Fruit fly (Drosophila melanogaster) whole organism, embryonic: ENCODE data around the gene sloth1.

Experiments used
- Atf3 ChIP-seq: fragments of 200-800 bp; sonication (Bioruptor generic); optimal IDR thresholded peaks from 3 replicates; lab custom pipeline; 2016; ENCODE audit warnings: missing biosample characterization, missing genetic modification characterization
- CG11398 ChIP-seq: fragments of 200-800 bp; sonication (Bioruptor generic); optimal IDR thresholded peaks from 2 replicates; lab custom pipeline; 2016; ENCODE audit warnings: missing biosample characterization, missing genetic modification characterization
- CG11456 ChIP-seq: fragments of 200-800 bp; sonication (Bioruptor generic); IDR thresholded peaks from 3 replicates; pipeline ENCODE4 v1.3.6; 2022; ENCODE audit warnings: missing biosample characterization, missing genetic modification characterization
- CG13894 ChIP-seq: fragments of 200-800 bp; sonication (Bioruptor generic); optimal IDR thresholded peaks from 3 replicates; lab custom pipeline; 2018; ENCODE audit warnings: missing biosample characterization, mild to moderate bottlenecking, missing genetic modification characterization, moderate library complexity
- CG15073 ChIP-seq: fragments of 200-800 bp; sonication (Bioruptor generic); optimal IDR thresholded peaks from 2 replicates; lab custom pipeline; 2016; ENCODE audit warnings: missing biosample characterization, missing genetic modification characterization
- CG15269 ChIP-seq: fragments of 200-800 bp; sonication (Bioruptor generic); optimal IDR thresholded peaks from 2 replicates; lab custom pipeline; 2018; ENCODE audit warnings: missing biosample characterization, mild to moderate bottlenecking, missing genetic modification characterization, moderate library complexity
- CG15479 ChIP-seq: fragments of 200-800 bp; sonication (Bioruptor generic); optimal IDR thresholded peaks from 3 replicates; lab custom pipeline; 2019; ENCODE audit warnings: missing biosample characterization, mild to moderate bottlenecking, missing genetic modification characterization, moderate library complexity
- CG16863 ChIP-seq: fragments of 200-800 bp; sonication (Bioruptor generic); optimal IDR thresholded peaks from 3 replicates; lab custom pipeline; 2016; ENCODE audit warnings: missing biosample characterization, missing genetic modification characterization
- CG2678 ChIP-seq: fragments of 200-800 bp; sonication (Bioruptor generic); optimal IDR thresholded peaks from 3 replicates; lab custom pipeline; 2019; ENCODE audit warnings: missing biosample characterization, mild to moderate bottlenecking, missing genetic modification characterization, moderate library complexity
- CG31365 ChIP-seq: fragments of 200-800 bp; sonication (Bioruptor generic); optimal IDR thresholded peaks from 2 replicates; lab custom pipeline; 2018; ENCODE audit warnings: missing biosample characterization, mild to moderate bottlenecking, missing genetic modification characterization
- CG34376 ChIP-seq: fragments of 200-800 bp; sonication (Bioruptor generic); optimal IDR thresholded peaks from 2 replicates; lab custom pipeline; 2018; ENCODE audit warnings: missing biosample characterization, mild to moderate bottlenecking, missing genetic modification characterization
- CG6689 ChIP-seq: fragments of 200-800 bp; sonication (Bioruptor generic); IDR thresholded peaks from 2 replicates; pipeline ENCODE4 v1.3.6; 2022; ENCODE audit warnings: missing biosample characterization, missing genetic modification characterization
- Chrac-16 ChIP-seq: fragments of 200-800 bp; sonication (Bioruptor generic); optimal IDR thresholded peaks from 3 replicates; lab custom pipeline; 2016; ENCODE audit warnings: missing biosample characterization, missing genetic modification characterization
- Drgx ChIP-seq: fragments of 200-800 bp; sonication (Bioruptor generic); IDR thresholded peaks from 2 replicates; pipeline ENCODE4 v1.3.6; 2022; ENCODE audit warnings: missing biosample characterization, missing genetic modification characterization
- Fer1 ChIP-seq: fragments of 200-800 bp; sonication (Bioruptor generic); optimal IDR thresholded peaks from 2 replicates; lab custom pipeline; 2017; ENCODE audit warnings: missing biosample characterization, mild to moderate bottlenecking, missing genetic modification characterization
- HLH3B ChIP-seq: fragments of 200-800 bp; sonication (Bioruptor generic); IDR thresholded peaks from 2 replicates; pipeline ENCODE4 v1.3.6; 2022; ENCODE audit warnings: missing biosample characterization, missing genetic modification characterization
- Hey ChIP-seq: fragments of 200-800 bp; sonication (Bioruptor generic); optimal IDR thresholded peaks from 3 replicates; lab custom pipeline; 2018; ENCODE audit warnings: missing biosample characterization, mild to moderate bottlenecking, missing genetic modification characterization
- MTF-1 ChIP-seq: fragments of 200-800 bp; sonication (Bioruptor generic); optimal IDR thresholded peaks from 2 replicates; lab custom pipeline; 2018; ENCODE audit warnings: missing biosample characterization, mild to moderate bottlenecking, missing genetic modification characterization, borderline replicate concordance
- Myb ChIP-seq: fragments of 200-800 bp; sonication (Bioruptor generic); optimal IDR thresholded peaks from 2 replicates; lab custom pipeline; 2016; ENCODE audit warnings: missing biosample characterization, missing genetic modification characterization
- NFAT ChIP-seq: fragments of 200-800 bp; sonication (Bioruptor generic); IDR thresholded peaks from 2 replicates; pipeline ENCODE4 v1.3.6; 2022; ENCODE audit warnings: missing biosample characterization, missing genetic modification characterization
- Oli ChIP-seq: fragments of 200-800 bp; sonication (Bioruptor generic); optimal IDR thresholded peaks from 2 replicates; lab custom pipeline; 2018; ENCODE audit warnings: missing biosample characterization, mild to moderate bottlenecking, missing genetic modification characterization, moderate library complexity
- Ptx1 ChIP-seq: fragments of 200-800 bp; sonication (Bioruptor generic); IDR thresholded peaks from 2 replicates; pipeline ENCODE4 v1.3.6; 2022; ENCODE audit warnings: missing biosample characterization, missing genetic modification characterization
- aop ChIP-seq: fragments of 200-800 bp; sonication (Bioruptor generic); IDR thresholded peaks from 2 replicates; pipeline ENCODE4 v1.3.6; 2022; ENCODE audit warnings: missing biosample characterization, missing genetic modification characterization
- ara ChIP-seq: fragments of 200-800 bp; sonication (Bioruptor generic); IDR thresholded peaks from 2 replicates; pipeline ENCODE4 v1.3.6; 2022; ENCODE audit warnings: missing biosample characterization, missing genetic modification characterization
- ato ChIP-seq: fragments of 200-800 bp; sonication (Bioruptor generic); IDR thresholded peaks from 2 replicates; pipeline ENCODE4 v1.3.6; 2022; ENCODE audit warnings: missing biosample characterization, missing genetic modification characterization; ENCODE audit not compliant: partially characterized antibody
- bcd ChIP-seq: fragments of 200-800 bp; sonication (Bioruptor generic); optimal IDR thresholded peaks from 2 replicates; lab custom pipeline; 2017; ENCODE audit warnings: missing biosample characterization, mild to moderate bottlenecking, missing genetic modification characterization
- chinmo ChIP-seq: fragments of 200-800 bp; sonication (Bioruptor generic); IDR thresholded peaks from 4 replicates; pipeline ENCODE4 v1.3.6; 2022; ENCODE audit warnings: missing biosample characterization, missing genetic modification characterization; ENCODE audit not compliant: partially characterized antibody
- chm ChIP-seq: fragments of 200-800 bp; sonication (Bioruptor generic); IDR thresholded peaks from 2 replicates; pipeline ENCODE4 v1.3.6; 2022; ENCODE audit warnings: missing biosample characterization, missing genetic modification characterization
- crc ChIP-seq: fragments of 200-800 bp; sonication (Bioruptor generic); optimal IDR thresholded peaks from 2 replicates; lab custom pipeline; 2016; ENCODE audit warnings: missing biosample characterization, missing genetic modification characterization
- ewg ChIP-seq: fragments of 200-800 bp; sonication (Bioruptor generic); optimal IDR thresholded peaks from 3 replicates; lab custom pipeline; 2017; ENCODE audit warnings: mild to moderate bottlenecking, missing biosample characterization, missing genetic modification reagents, missing genetic modification characterization
- exex ChIP-seq: fragments of 200-800 bp; sonication (Bioruptor generic); optimal IDR thresholded peaks from 4 replicates; lab custom pipeline; 2018; ENCODE audit warnings: missing biosample characterization, mild to moderate bottlenecking, missing genetic modification characterization, moderate library complexity
- fd96Cb ChIP-seq: fragments of 200-800 bp; sonication (Bioruptor generic); optimal IDR thresholded peaks from 2 replicates; lab custom pipeline; 2018; ENCODE audit warnings: missing biosample characterization, mild to moderate bottlenecking, missing genetic modification characterization, moderate library complexity
- gce ChIP-seq: fragments of 200-800 bp; sonication (Bioruptor generic); IDR thresholded peaks from 3 replicates; pipeline ENCODE4 v1.3.6; 2022; ENCODE audit warnings: missing biosample characterization, missing genetic modification characterization
- grau ChIP-seq: fragments of 200-800 bp; optimal IDR thresholded peaks from 3 replicates; lab custom pipeline; 2019; ENCODE audit warnings: missing biosample characterization, mild to moderate bottlenecking, missing genetic modification characterization, moderate library complexity
- grn ChIP-seq: fragments of 200-800 bp; sonication (Bioruptor generic); optimal IDR thresholded peaks from 3 replicates; lab custom pipeline; 2017; ENCODE audit warnings: missing biosample characterization, missing genetic modification characterization
- gsb ChIP-seq: fragments of 200-800 bp; sonication (Bioruptor generic); IDR thresholded peaks from 2 replicates; pipeline ENCODE4 v1.3.6; 2022; ENCODE audit warnings: missing biosample characterization, missing genetic modification characterization
- hbn ChIP-seq: fragments of 200-800 bp; sonication (Bioruptor generic); IDR thresholded peaks from 2 replicates; pipeline ENCODE4 v1.3.6; 2022; ENCODE audit warnings: missing biosample characterization, missing genetic modification characterization; ENCODE audit not compliant: partially characterized antibody
- jumu ChIP-seq: fragments of 200-800 bp; sonication (Bioruptor generic); optimal IDR thresholded peaks from 3 replicates; lab custom pipeline; 2016; ENCODE audit warnings: missing biosample characterization, missing genetic modification characterization
- lab ChIP-seq: fragments of 200-800 bp; sonication (Bioruptor generic); optimal IDR thresholded peaks from 3 replicates; lab custom pipeline; 2017; ENCODE audit warnings: missing biosample characterization, missing genetic modification characterization, mild to moderate bottlenecking, moderate library complexity, missing genetic modification reagents
- lilli ChIP-seq: fragments of 200-800 bp; sonication (Bioruptor generic); optimal IDR thresholded peaks from 3 replicates; lab custom pipeline; 2016; ENCODE audit warnings: missing biosample characterization, missing genetic modification characterization
- oc ChIP-seq: fragments of 200-800 bp; sonication (Bioruptor generic); optimal IDR thresholded peaks from 2 replicates; lab custom pipeline; 2018; ENCODE audit warnings: missing biosample characterization, mild to moderate bottlenecking, missing genetic modification characterization, moderate library complexity
- pfk ChIP-seq: fragments of 200-800 bp; sonication (Bioruptor generic); optimal IDR thresholded peaks from 2 replicates; lab custom pipeline; 2018; ENCODE audit warnings: missing biosample characterization, mild to moderate bottlenecking, missing genetic modification characterization, moderate library complexity
- row ChIP-seq: fragments of 200-800 bp; sonication (Bioruptor generic); IDR thresholded peaks from 3 replicates; pipeline ENCODE4 v1.3.6; 2022; ENCODE audit warnings: missing biosample characterization, missing genetic modification characterization
- scrt ChIP-seq: fragments of 200-800 bp; sonication (Bioruptor generic); optimal IDR thresholded peaks from 2 replicates; lab custom pipeline; 2018; ENCODE audit warnings: missing biosample characterization, mild to moderate bottlenecking, missing genetic modification characterization, moderate library complexity
- sd ChIP-seq: fragments of 200-800 bp; sonication (Bioruptor generic); optimal IDR thresholded peaks from 3 replicates; lab custom pipeline; 2018; ENCODE audit warnings: missing biosample characterization, mild to moderate bottlenecking, missing genetic modification characterization, moderate library complexity
- seq ChIP-seq: fragments of 200-800 bp; sonication (Bioruptor generic); IDR thresholded peaks from 2 replicates; pipeline ENCODE4 v1.3.6; 2022; ENCODE audit warnings: missing biosample characterization, missing genetic modification characterization
- so ChIP-seq: fragments of 200-800 bp; sonication (Bioruptor generic); IDR thresholded peaks from 3 replicates; pipeline ENCODE4 v1.3.6; 2022; ENCODE audit warnings: missing biosample characterization, missing genetic modification characterization
- sob ChIP-seq: fragments of 200-800 bp; sonication (Bioruptor generic); IDR thresholded peaks from 2 replicates; pipeline ENCODE4 v1.3.6; 2022; ENCODE audit warnings: missing biosample characterization, missing genetic modification characterization
- ssp ChIP-seq: fragments of 200-800 bp; sonication (Bioruptor generic); IDR thresholded peaks from 2 replicates; pipeline ENCODE4 v1.3.6; 2022; ENCODE audit warnings: missing biosample characterization, missing genetic modification characterization
- yki ChIP-seq: fragments of >200 bp; optimal IDR thresholded peaks from 3 replicates; lab custom pipeline; 2018
- zfh1 ChIP-seq: fragments of 200-800 bp; sonication (Bioruptor generic); IDR thresholded peaks from 3 replicates; pipeline ENCODE4 v1.3.6; 2022; ENCODE audit warnings: missing biosample characterization, missing genetic modification characterization

Gene sloth1

DNA sequence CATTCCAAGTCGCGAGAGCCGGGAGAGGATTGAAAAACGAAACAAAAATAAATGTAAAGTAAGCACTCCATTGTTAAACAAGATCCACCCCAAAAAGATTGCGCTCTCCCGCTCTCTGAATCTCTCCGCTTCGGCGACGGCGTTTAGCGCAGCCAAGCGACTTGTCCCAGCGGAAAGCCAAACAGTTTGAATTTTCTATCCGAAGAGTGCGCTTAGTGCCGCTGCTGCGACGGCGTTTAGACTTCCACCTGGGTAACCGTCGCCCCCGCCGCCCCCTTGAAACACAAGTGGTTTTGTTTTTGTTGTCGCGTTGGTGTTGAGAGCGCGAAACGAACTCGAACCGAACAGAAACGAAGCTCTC is 12.7 kb upstream of the sloth1 start, which contains the start of gene Inx2 (continued):
- TF ChIP-seq row (GFP tag; lab: Robert Waterston, UW) (peak; percentile 22; the same call in 1 of the 3 replicates), jumu (GFP tag; lab: Kevin White, UChicago) (no peak), HLH3B (GFP tag; lab: Robert Waterston, UW) (0 out of 2 replicates have a peak, but pooled peaks have one; percentile 15), NFAT (GFP tag; lab: Robert Waterston, UW) (peak; percentile 56; the same call in 1 of the 2 replicates), grn (GFP tag; lab: Kevin White, UChicago) (peak; percentile 8), zfh1 (GFP tag; lab: Robert Waterston, UW) (peak; percentile 69), ssp (GFP tag; lab: Robert Waterston, UW) (no peak), scrt (GFP tag; lab: Kevin White, UChicago) (peak; percentile 35), CG6689 (GFP tag; lab: Robert Waterston, UW) (no peak), lab (peak; percentile 58), lilli (GFP tag; lab: Kevin White, UChicago) (peak; percentile 47), CG15073 (GFP tag; lab: Kevin White, UChicago) (no peak), CG34376 (peak; percentile 62), pfk (GFP tag; lab: Kevin White, UChicago) (peak; percentile 98), yki (lab: Kevin White, UChicago) (peak; percentile 65), sob (GFP tag; lab: Robert Waterston, UW) (peak; percentile 63; the same call in 1 of the 2 replicates), grau (tag; lab: Kevin White, UChicago) (peak; percentile 17), so (GFP tag; lab: Robert Waterston, UW) (0 out of 3 replicates have a peak, but pooled peaks have one; percentile 10), MTF-1 (GFP tag; lab: Kevin White, UChicago) (peak; percentile 29), oc (tag; lab: Kevin White, UChicago) (peak; percentile 59), Myb (GFP tag; lab: Kevin White, UChicago) (no peak), chinmo (GFP tag; lab: Robert Waterston, UW) (peak; percentile 92), CG11398 (GFP tag; lab: Kevin White, UChicago) (peak; percentile 10), CG16863 (GFP tag; lab: Kevin White, UChicago) (no peak), Drgx (GFP tag; lab: Robert Waterston, UW) (peak; percentile 12; the same call in 1 of the 2 replicates), gsb (GFP tag; lab: Robert Waterston, UW) (no peak), CG15479 (GFP tag; lab: Kevin White, UChicago) (peak; percentile 31), Chrac-16 (GFP tag; lab: Kevin White, UChicago) (no peak), fd96Cb (tag; lab: Kevin White, UChicago) (no peak), Hey (tag; lab: Kevin White, UChicago) (peak; percentile 66), seq (GFP tag; lab: Robert Waterston, UW) (peak; percentile 62; the same call in 1 of the 2 replicates), CG15269 (peak; percentile 44), hbn (GFP tag; lab: Robert Waterston, UW) (0 out of 2 replicates have a peak, but pooled peaks have one; percentile 16), gce (GFP tag; lab: Robert Waterston, UW) (peak; percentile 60; the same call in 1 of the 3 replicates), Ptx1 (GFP tag; lab: Robert Waterston, UW) (0 out of 2 replicates have a peak, but pooled peaks have one; percentile 11), CG31365 (tag; lab: Kevin White, UChicago) (peak; percentile 34), CG2678 (tag; lab: Kevin White, UChicago) (no peak), exex (tag; lab: Kevin White, UChicago) (peak; percentile 38), chm (GFP tag; lab: Robert Waterston, UW) (peak; percentile 82), crc (GFP tag; lab: Kevin White, UChicago) (no peak), aop (GFP tag; lab: Robert Waterston, UW) (no peak), Oli (tag; lab: Kevin White, UChicago) (no peak), bcd (no peak), CG13894 (tag; lab: Kevin White, UChicago) (peak; percentile 75), ara (GFP tag; lab: Robert Waterston, UW) (peak; percentile 15; the same call in 1 of the 2 replicates), Fer1 (peak; percentile 72), ewg (GFP tag; lab: Kevin White, UChicago) (peak; percentile 21), Atf3 (GFP tag; lab: Kevin White, UChicago) (no peak), ato (GFP tag; lab: Robert Waterston, UW) (0 out of 2 replicates have a peak, but pooled peaks have one; percentile 26), sd (tag; lab: Kevin White, UChicago) (peak; percentile 54), CG11456 (GFP tag; lab: Robert Waterston, UW) (no peak)
